Worm (Caenorhabditis elegans): Measurements from ENCODE around the gene lin-13.

DNA sequence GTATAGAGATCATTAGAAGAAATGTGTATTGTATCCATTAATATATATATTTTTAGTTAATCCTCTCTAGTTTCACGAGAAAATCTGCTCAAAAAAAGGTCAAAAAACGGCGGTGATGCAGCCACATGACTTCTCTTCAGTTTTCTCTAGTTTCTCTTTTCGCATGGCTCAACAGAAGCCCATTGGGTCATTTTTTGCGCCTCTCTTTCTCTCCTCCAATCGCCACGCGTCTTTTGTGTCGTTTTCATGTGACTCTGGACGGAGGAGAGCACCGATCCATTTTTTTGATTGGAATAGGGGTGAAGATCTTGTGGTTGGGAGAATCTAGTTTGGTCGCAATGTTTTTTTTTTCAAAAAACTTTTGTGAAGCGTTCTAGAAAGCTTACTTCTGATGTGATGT lies 11.6 kb upstream of the lin-13 start:
- TF ChIP-seq fos-1 (tag; optimal IDR thresholded peaks at IDR 0.05) (no peak), R02D3.7 (tag; optimal IDR thresholded peaks at IDR 0.05) (no peak), unc-62 (GFP tag; optimal IDR thresholded peaks at IDR 0.05) (no peak), aly-2 (tag; optimal IDR thresholded peaks at IDR 0.05) (no peak), nhr-77 (tag; optimal IDR thresholded peaks at IDR 0.05) (no peak), nhr-11 (tag; optimal IDR thresholded peaks at IDR 0.05) (peak; percentile 5), skn-1 (tag; optimal IDR thresholded peaks at IDR 0.05) (no peak)
